Fruit fly (Drosophila melanogaster) whole organism, embryonic: Measurements from ENCODE around the gene Son.
A peak's percentile ranks its signal among the peaks of the same experiment; 100 is the strongest.

Source experiments
- Antp ChIP-seq: fragments of 200-800 bp; sonication (Bioruptor generic); optimal IDR thresholded peaks from 3 replicates; lab custom pipeline; 2016; ENCODE audit warnings: missing biosample characterization, missing genetic modification characterization
- Awh ChIP-seq: fragments of 200-800 bp; sonication (Bioruptor generic); IDR thresholded peaks from 2 replicates; pipeline ENCODE4, ENCODE4 v1.3.6; 2022; ENCODE audit warnings: missing biosample characterization, missing genetic modification characterization
- BEAF-32 ChIP-seq: fragments of 200-800 bp; sonication (Bioruptor generic); optimal IDR thresholded peaks from 3 replicates; lab custom pipeline; 2017; ENCODE audit warnings: missing biosample characterization, missing genetic modification characterization, mild to moderate bottlenecking, moderate library complexity, missing genetic modification reagents
- CG10209 ChIP-seq: fragments of 200-800 bp; sonication (Bioruptor generic); optimal IDR thresholded peaks from 3 replicates; lab custom pipeline; 2017; ENCODE audit warnings: missing biosample characterization, mild to moderate bottlenecking, missing genetic modification characterization, missing genetic modification reagents
- CG12769 ChIP-seq: fragments of 200-800 bp; sonication (Bioruptor generic); optimal IDR thresholded peaks from 2 replicates; lab custom pipeline; 2019; ENCODE audit warnings: missing biosample characterization, mild to moderate bottlenecking, missing genetic modification characterization, moderate library complexity
- CG12942 ChIP-seq: fragments of 200-800 bp; sonication (Bioruptor generic); optimal IDR thresholded peaks from 3 replicates; lab custom pipeline; 2016; ENCODE audit warnings: missing biosample characterization, missing genetic modification characterization
- CG13424 ChIP-seq: fragments of 200-800 bp; sonication (Bioruptor generic); optimal IDR thresholded peaks from 2 replicates; lab custom pipeline; 2019; ENCODE audit warnings: missing biosample characterization, mild to moderate bottlenecking, missing genetic modification characterization, moderate library complexity
- CG13624 ChIP-seq: fragments of 200-800 bp; sonication (Bioruptor generic); optimal IDR thresholded peaks from 2 replicates; lab custom pipeline; 2016; ENCODE audit warnings: missing biosample characterization, missing genetic modification characterization
- CG17328 ChIP-seq: fragments of 200-800 bp; sonication (Bioruptor generic); IDR thresholded peaks from 2 replicates; pipeline ENCODE4 v1.3.6; 2022; ENCODE audit warnings: missing biosample characterization, missing genetic modification characterization
- CG2875 ChIP-seq: fragments of 200-800 bp; sonication (Bioruptor generic); optimal IDR thresholded peaks from 2 replicates; lab custom pipeline; 2017; ENCODE audit warnings: missing biosample characterization, mild to moderate bottlenecking, missing genetic modification characterization, missing genetic modification reagents
- CG32532 ChIP-seq: fragments of 200-800 bp; sonication (Bioruptor generic); IDR thresholded peaks from 2 replicates; pipeline ENCODE4 v1.3.6; 2022; ENCODE audit warnings: missing biosample characterization, missing genetic modification characterization
- CG33557 ChIP-seq: fragments of 200-800 bp; sonication (Bioruptor generic); optimal IDR thresholded peaks from 2 replicates; lab custom pipeline; 2019; ENCODE audit warnings: missing biosample characterization, mild to moderate bottlenecking, missing genetic modification characterization, moderate library complexity
- CG34376 ChIP-seq: fragments of 200-800 bp; sonication (Bioruptor generic); optimal IDR thresholded peaks from 2 replicates; lab custom pipeline; 2018; ENCODE audit warnings: missing biosample characterization, mild to moderate bottlenecking, missing genetic modification characterization
- CG4820 ChIP-seq: fragments of 200-800 bp; sonication (Bioruptor generic); optimal IDR thresholded peaks from 3 replicates; lab custom pipeline; 2016; ENCODE audit warnings: missing biosample characterization, missing genetic modification characterization
- CG7372 ChIP-seq: fragments of 200-800 bp; sonication (Bioruptor generic); IDR thresholded peaks from 2 replicates; pipeline ENCODE4 v1.3.6; 2022; ENCODE audit warnings: missing biosample characterization, missing genetic modification characterization
- CG8765 ChIP-seq: fragments of 200-800 bp; sonication (Bioruptor generic); IDR thresholded peaks from 2 replicates; pipeline ENCODE4 v1.3.6; 2022; ENCODE audit warnings: missing biosample characterization, missing genetic modification characterization
- CG9797 ChIP-seq: fragments of 200-800 bp; sonication (Bioruptor generic); optimal IDR thresholded peaks from 3 replicates; lab custom pipeline; 2018; ENCODE audit warnings: missing biosample characterization, mild to moderate bottlenecking, missing genetic modification characterization
- CkIIα-i1 ChIP-seq: fragments of 200-800 bp; sonication (Bioruptor generic); IDR thresholded peaks from 2 replicates; pipeline ENCODE4 v1.3.6; 2022; ENCODE audit warnings: missing biosample characterization, missing genetic modification characterization
- CoRest ChIP-seq: fragments of 200-800 bp; sonication (Bioruptor generic); optimal IDR thresholded peaks from 3 replicates; lab custom pipeline; 2018; ENCODE audit warnings: missing biosample characterization, mild to moderate bottlenecking, missing genetic modification characterization, moderate library complexity
- Dbx ChIP-seq: fragments of 200-800 bp; sonication (Bioruptor generic); IDR thresholded peaks from 3 replicates; pipeline ENCODE4 v1.3.6; 2022; ENCODE audit warnings: missing biosample characterization, missing genetic modification characterization
- Drgx ChIP-seq: fragments of 200-800 bp; sonication (Bioruptor generic); IDR thresholded peaks from 2 replicates; pipeline ENCODE4 v1.3.6; 2022; ENCODE audit warnings: missing biosample characterization, missing genetic modification characterization
- Gug ChIP-seq: fragments of 200-800 bp; sonication (Bioruptor generic); IDR thresholded peaks from 4 replicates; pipeline ENCODE4 v1.3.6; 2022; ENCODE audit warnings: missing biosample characterization, missing genetic modification characterization
- HLH3B ChIP-seq: fragments of 200-800 bp; sonication (Bioruptor generic); IDR thresholded peaks from 2 replicates; pipeline ENCODE4 v1.3.6; 2022; ENCODE audit warnings: missing biosample characterization, missing genetic modification characterization
- HmgD ChIP-seq: fragments of 200-800 bp; sonication (Bioruptor generic); optimal IDR thresholded peaks from 3 replicates; lab custom pipeline; 2016; ENCODE audit warnings: missing biosample characterization, missing genetic modification characterization
- HmgZ ChIP-seq: fragments of 200-800 bp; sonication (Bioruptor generic); optimal IDR thresholded peaks from 2 replicates; lab custom pipeline; 2018; ENCODE audit warnings: missing biosample characterization, mild to moderate bottlenecking, missing genetic modification characterization
- Hr39 ChIP-seq: fragments of >200 bp; optimal IDR thresholded peaks from 2 replicates; lab custom pipeline; 2017
- Pdp1 ChIP-seq, 2 experiments: fragments of 200-800 bp; sonication (Bioruptor generic); optimal IDR thresholded peaks; 3 replicates each; lab custom pipeline; 2016; ENCODE audit warnings: missing biosample characterization in 2 of 2, missing genetic modification characterization in 2 of 2, mild to moderate bottlenecking in 1 of 2, moderate library complexity in 1 of 2
- Side ChIP-seq: fragments of 200-800 bp; sonication (Bioruptor generic); optimal IDR thresholded peaks from 2 replicates; lab custom pipeline; 2016; ENCODE audit warnings: missing biosample characterization, missing genetic modification characterization
- YL-1 ChIP-seq: fragments of 200-800 bp; sonication (Bioruptor generic); optimal IDR thresholded peaks from 3 replicates; lab custom pipeline; 2017; ENCODE audit warnings: missing biosample characterization, mild to moderate bottlenecking, missing genetic modification characterization
- az2 ChIP-seq: fragments of 200-800 bp; sonication (Bioruptor generic); optimal IDR thresholded peaks from 3 replicates; lab custom pipeline; 2016; ENCODE audit warnings: missing biosample characterization, missing genetic modification characterization
- cas ChIP-seq: fragments of 200-800 bp; sonication (Bioruptor generic); IDR thresholded peaks from 2 replicates; pipeline ENCODE4 v1.3.6; 2022; ENCODE audit warnings: missing biosample characterization, missing genetic modification characterization
- cg ChIP-seq: fragments of 200-800 bp; sonication (Bioruptor generic); optimal IDR thresholded peaks from 3 replicates; lab custom pipeline; 2019; ENCODE audit warnings: missing biosample characterization, mild to moderate bottlenecking, missing genetic modification characterization, moderate library complexity
- chif ChIP-seq, 2 experiments: fragments of 200-800 bp; sonication (Bioruptor generic); optimal IDR thresholded peaks; 3 replicates each; lab custom pipeline; 2016; ENCODE audit warnings: missing biosample characterization in 2 of 2, missing genetic modification characterization in 2 of 2
- dmrt99B ChIP-seq: fragments of 200-800 bp; sonication (Bioruptor generic); optimal IDR thresholded peaks from 2 replicates; lab custom pipeline; 2018; ENCODE audit warnings: missing biosample characterization, mild to moderate bottlenecking, missing genetic modification characterization, moderate library complexity
- ftz-f1 ChIP-seq: fragments of 200-800 bp; sonication (Bioruptor generic); optimal IDR thresholded peaks from 2 replicates; lab custom pipeline; 2016; ENCODE audit warnings: missing biosample characterization, missing genetic modification characterization
- gem ChIP-seq: fragments of 200-800 bp; sonication (Bioruptor generic); optimal IDR thresholded peaks from 2 replicates; lab custom pipeline; 2019; ENCODE audit warnings: missing biosample characterization, mild to moderate bottlenecking, missing genetic modification characterization, moderate library complexity
- grn ChIP-seq: fragments of 200-800 bp; sonication (Bioruptor generic); optimal IDR thresholded peaks from 3 replicates; lab custom pipeline; 2017; ENCODE audit warnings: missing biosample characterization, missing genetic modification characterization
- hbn ChIP-seq: fragments of 200-800 bp; sonication (Bioruptor generic); IDR thresholded peaks from 2 replicates; pipeline ENCODE4 v1.3.6; 2022; ENCODE audit warnings: missing biosample characterization, missing genetic modification characterization; ENCODE audit not compliant: partially characterized antibody
- insv ChIP-seq, 2 experiments: fragments of 200-800 bp; sonication (Bioruptor generic); optimal IDR thresholded peaks; 3 replicates each; lab custom pipeline; 2016 to 2018; ENCODE audit warnings: missing biosample characterization in 2 of 2, missing genetic modification characterization in 2 of 2
- lmd ChIP-seq: fragments of 200-800 bp; sonication (Bioruptor generic); IDR thresholded peaks from 2 replicates; pipeline ENCODE4 v1.3.6; 2022; ENCODE audit warnings: missing biosample characterization, missing genetic modification characterization
- lola ChIP-seq, 3 experiments: fragments of >200 bp in 2 of 3; fragments of 200-800 bp in 1 of 3; sonication (Bioruptor generic) in 1 of 3; optimal IDR thresholded peaks; 2 replicates each; lab custom pipeline; 2017 to 2019; ENCODE audit warnings: missing biosample characterization in 3 of 3, missing genetic modification characterization in 3 of 3, mild to moderate bottlenecking in 1 of 3, moderate library complexity in 1 of 3
- maf-S ChIP-seq: fragments of 200-800 bp; sonication (Bioruptor generic); optimal IDR thresholded peaks from 2 replicates; lab custom pipeline; 2016; ENCODE audit warnings: missing biosample characterization, missing genetic modification characterization
- mam ChIP-seq: fragments of 200-800 bp; sonication (Bioruptor generic); optimal IDR thresholded peaks from 3 replicates; lab custom pipeline; 2016; ENCODE audit warnings: missing biosample characterization, missing genetic modification characterization
- onecut ChIP-seq: fragments of 200-800 bp; sonication (Bioruptor generic); IDR thresholded peaks from 2 replicates; pipeline ENCODE4 v1.3.6; 2022; ENCODE audit warnings: missing biosample characterization, missing genetic modification characterization
- peb ChIP-seq: fragments of 200-800 bp; sonication (Bioruptor generic); IDR thresholded peaks from 2 replicates; pipeline ENCODE4 v1.3.6; 2022; ENCODE audit warnings: missing biosample characterization, missing genetic modification characterization
- ranshi ChIP-seq: fragments of 200-800 bp; sonication (Bioruptor generic); IDR thresholded peaks from 2 replicates; pipeline ENCODE4 v1.3.6; 2022; ENCODE audit warnings: missing biosample characterization, missing genetic modification characterization
- ro ChIP-seq: fragments of 200-800 bp; sonication (Bioruptor generic); IDR thresholded peaks from 2 replicates; pipeline ENCODE4 v1.3.6; 2022; ENCODE audit warnings: missing biosample characterization, missing genetic modification characterization
- slp2 ChIP-seq: fragments of 200-800 bp; sonication (Bioruptor generic); optimal IDR thresholded peaks from 2 replicates; lab custom pipeline; 2016; ENCODE audit warnings: missing biosample characterization, missing genetic modification characterization
- trem ChIP-seq: fragments of 200-800 bp; optimal IDR thresholded peaks from 3 replicates; lab custom pipeline; 2019; ENCODE audit warnings: missing biosample characterization, mild to moderate bottlenecking, missing genetic modification characterization, moderate library complexity
- vfl ChIP-seq: fragments of 200-800 bp; sonication (Bioruptor generic); optimal IDR thresholded peaks from 2 replicates; lab custom pipeline; 2016; ENCODE audit warnings: missing biosample characterization, missing genetic modification characterization
- vvl ChIP-seq: fragments of 200-800 bp; sonication (Bioruptor generic); IDR thresholded peaks from 2 replicates; pipeline ENCODE4 v1.3.6; 2022; ENCODE audit warnings: missing biosample characterization, missing genetic modification characterization

Son gene

dm6 chr3R:9626880-9627401, 49.1 kb downstream of the Son start, which contains the start of the genes CG9427 and CG8319 (continued):
- TF ChIP-seq trem (tag; lab: Kevin White, UChicago) (peak; percentile 86), vfl (GFP tag; lab: Kevin White, UChicago) (peak; percentile 42), mam (peak; percentile 66), lola (GFP tag; optimal IDR thresholded peaks at IDR 0.05; lab: Kevin White, UChicago) (peak in 1 of 3 experiments; percentile 49), peb (no peak), Antp (GFP tag; lab: Kevin White, UChicago) (peak; percentile 2), CG7372 (peak; percentile 35; the same call in 1 of the 2 replicates), Side (peak; percentile 24), CG12769 (tag; lab: Kevin White, UChicago) (peak; percentile 37), CkIIα-i1 (GFP tag; lab: Robert Waterston, UW) (no peak), CG12942 (peak; percentile 61), CG33557 (peak; percentile 3), insv (GFP tag; optimal IDR thresholded peaks at IDR 0.05; lab: Kevin White, UChicago) (no peak), Drgx (GFP tag; lab: Robert Waterston, UW) (no peak), gem (tag; lab: Kevin White, UChicago) (peak; percentile 81), YL-1 (GFP tag; lab: Kevin White, UChicago) (peak; percentile 51), dmrt99B (tag; lab: Kevin White, UChicago) (peak; percentile 30), CoRest (tag; lab: Kevin White, UChicago) (peak; percentile 76), CG32532 (GFP tag; lab: Robert Waterston, UW) (peak; percentile 60), CG13424 (tag; lab: Kevin White, UChicago) (peak; percentile 70), CG8765 (GFP tag; lab: Robert Waterston, UW) (no peak), Hr39 (lab: Kevin White, UChicago) (no peak), CG2875 (GFP tag; lab: Kevin White, UChicago) (peak; percentile 3), chif (GFP tag; optimal IDR thresholded peaks at IDR 0.05; lab: Kevin White, UChicago) (peak; percentile 40 to 63), ro (GFP tag; lab: Robert Waterston, UW) (no peak), slp2 (GFP tag; lab: Kevin White, UChicago) (peak; percentile 24), CG13624 (GFP tag; lab: Kevin White, UChicago) (peak; percentile 42), Pdp1 (GFP tag; optimal IDR thresholded peaks at IDR 0.05; lab: Kevin White, UChicago) (peak; percentile 52 to 54), onecut (GFP tag; lab: Robert Waterston, UW) (no peak), HLH3B (GFP tag; lab: Robert Waterston, UW) (no peak), Dbx (0 out of 3 replicates have a peak, but pooled peaks have one; percentile 45), HmgZ (tag; lab: Kevin White, UChicago) (peak; percentile 69), vvl (GFP tag; lab: Robert Waterston, UW) (peak; percentile 66), hbn (peak; percentile 86), maf-S (peak; percentile 20), az2 (peak; percentile 51), cas (GFP tag; lab: Robert Waterston, UW) (no peak), CG34376 (GFP tag; lab: Kevin White, UChicago) (peak; percentile 62), CG10209 (GFP tag; lab: Kevin White, UChicago) (peak; percentile 45), Gug (GFP tag; lab: Robert Waterston, UW) (0 out of 4 replicates have a peak, but pooled peaks have one; percentile 26), HmgD (GFP tag; lab: Kevin White, UChicago) (peak; percentile 7), BEAF-32 (GFP tag; lab: Kevin White, UChicago) (peak; percentile 91), ranshi (GFP tag; lab: Robert Waterston, UW) (0 out of 2 replicates have a peak, but pooled peaks have one; percentile 28), CG17328 (GFP tag; lab: Robert Waterston, UW) (peak; percentile 26; the same call in 1 of the 2 replicates), ftz-f1 (GFP tag; lab: Kevin White, UChicago) (peak; percentile 18), Awh (GFP tag; lab: Robert Waterston, UW) (no peak), grn (GFP tag; lab: Kevin White, UChicago) (no peak), cg (no peak), CG4820 (GFP tag; lab: Kevin White, UChicago) (peak; percentile 47), lmd (peak; percentile 40; the same call in 1 of the 2 replicates), CG9797 (GFP tag; lab: Kevin White, UChicago) (peak; percentile 25)
